In genomic region chr3R:12010202-12010824, dm6 we compare ENCODE assay signal across 1 fruit fly cellular context.
TF ChIP-seq lines count a peak whose summit lies in the region.

KLHL18 (minus strand) TSS chr3R:12010434.
GCC185 (plus strand) TSS chr3R:12010772.

TF ChIP-seq in whole organism, embryonic, 481 proteins besides CTCF, POLR2A, EP300 and RAD21 (continued from another document and continues in another):
- TF ChIP-seq ato (GFP tag; IDR thresholded peaks at IDR 0.05; lab: Robert Waterston, UW; ENCODE audit: partially characterized antibody) (0 out of 2 replicates have a peak, but pooled peaks have one; percentile 15), D (optimal IDR thresholded peaks at IDR 0.05; lab: Kevin White, UChicago) (no peak), D (GFP tag; optimal IDR thresholded peaks at IDR 0.05; lab: Kevin White, UChicago) (peak; percentile 33), H2.0 (GFP tag; IDR thresholded peaks at IDR 0.05; lab: Robert Waterston, UW) (peak; percentile 46; the same call in 1 of the 2 replicates), CG4730 (GFP tag; IDR thresholded peaks at IDR 0.05; lab: Robert Waterston, UW) (peak; percentile 56; the same call in 1 of the 2 replicates), rib (GFP tag; IDR thresholded peaks at IDR 0.05; lab: Robert Waterston, UW) (no peak), eyg (GFP tag; optimal IDR thresholded peaks at IDR 0.05; lab: Kevin White, UChicago) (no peak), zf30C (GFP tag; optimal IDR thresholded peaks at IDR 0.05; lab: Kevin White, UChicago) (no peak), lilli (GFP tag; optimal IDR thresholded peaks at IDR 0.05; lab: Kevin White, UChicago) (peak; percentile 84), CG8765 (GFP tag; IDR thresholded peaks at IDR 0.05; lab: Robert Waterston, UW) (peak; percentile 58; the same call in 1 of the 2 replicates), kni (GFP tag; optimal IDR thresholded peaks at IDR 0.05; lab: Kevin White, UChicago) (no peak), CG10321 (GFP tag; IDR thresholded peaks at IDR 0.05; lab: Robert Waterston, UW) (no peak), pum (GFP tag; optimal IDR thresholded peaks at IDR 0.05; lab: Kevin White, UChicago) (peak; percentile 70), crc (GFP tag; optimal IDR thresholded peaks at IDR 0.05; lab: Kevin White, UChicago) (no peak), CG2120 (GFP tag; optimal IDR thresholded peaks at IDR 0.05; lab: Kevin White, UChicago) (peak; percentile 87), dpn (GFP tag; optimal IDR thresholded peaks at IDR 0.05; lab: Kevin White, UChicago) (peak; percentile 67 to 83), ttk (GFP tag; IDR thresholded peaks at IDR 0.05; lab: Robert Waterston, UW) (no peak), hbn (GFP tag; IDR thresholded peaks at IDR 0.05; lab: Robert Waterston, UW; ENCODE audit: partially characterized antibody) (peak; percentile 49; the same call in 1 of the 2 replicates), CG1233 (GFP tag; optimal IDR thresholded peaks at IDR 0.05; lab: Kevin White, UChicago) (peak; percentile 54), Xrp1 (GFP tag; IDR thresholded peaks at IDR 0.05; lab: Robert Waterston, UW) (peak; percentile 74), CG4617 (GFP tag; optimal IDR thresholded peaks at IDR 0.05; lab: Kevin White, UChicago; ENCODE audit: borderline replicate concordance) (peak; percentile 80), CG10959 (GFP tag; IDR thresholded peaks at IDR 0.05; lab: Robert Waterston, UW) (peak; percentile 51; the same call in 1 of the 2 replicates), zfh1 (GFP tag; IDR thresholded peaks at IDR 0.05; lab: Robert Waterston, UW) (peak; percentile 56; the same call in 1 of the 3 replicates), cwo (GFP tag; optimal IDR thresholded peaks at IDR 0.05; lab: Kevin White, UChicago) (peak; percentile 33), tio (GFP tag; optimal IDR thresholded peaks at IDR 0.05; lab: Kevin White, UChicago) (no peak), Dbx (GFP tag; IDR thresholded peaks at IDR 0.05; lab: Robert Waterston, UW) (peak; percentile 88; the same call in 2 of the 3 replicates), al (GFP tag; IDR thresholded peaks at IDR 0.05; lab: Robert Waterston, UW) (peak; percentile 83), CG15696 (tag; optimal IDR thresholded peaks at IDR 0.05; lab: Kevin White, UChicago) (peak; percentile 84), CG14965 (GFP tag; optimal IDR thresholded peaks at IDR 0.05; lab: Kevin White, UChicago; ENCODE audit: borderline replicate concordance) (no peak), CG12104 (GFP tag; optimal IDR thresholded peaks at IDR 0.05; lab: Kevin White, UChicago) (peak; percentile 76), Abd-B (GFP tag; optimal IDR thresholded peaks at IDR 0.05; lab: Kevin White, UChicago) (peak; percentile 92), dmrt99B (tag; optimal IDR thresholded peaks at IDR 0.05; lab: Kevin White, UChicago) (no peak), CG9609 (GFP tag; optimal IDR thresholded peaks at IDR 0.05; lab: Kevin White, UChicago) (peak; percentile 24), btn (GFP tag; optimal IDR thresholded peaks at IDR 0.05; lab: Kevin White, UChicago) (no peak), E2f2 (GFP tag; IDR thresholded peaks at IDR 0.05; lab: Robert Waterston, UW) (no peak; the same call in 1 of the 2 replicates), chm (GFP tag; IDR thresholded peaks at IDR 0.05; lab: Robert Waterston, UW) (no peak), tap (tag; optimal IDR thresholded peaks at IDR 0.05; lab: Kevin White, UChicago) (no peak), CG15479 (GFP tag; optimal IDR thresholded peaks at IDR 0.05; lab: Kevin White, UChicago) (no peak), CG5245 (GFP tag; optimal IDR thresholded peaks at IDR 0.05; lab: Kevin White, UChicago) (peak; percentile 51), ase (GFP tag; IDR thresholded peaks at IDR 0.05; lab: Robert Waterston, UW) (0 out of 3 replicates have a peak, but pooled peaks have one; percentile 14), aop (GFP tag; IDR thresholded peaks at IDR 0.05; lab: Robert Waterston, UW) (no peak), CG32532 (GFP tag; IDR thresholded peaks at IDR 0.05; lab: Robert Waterston, UW) (peak; percentile 71), Dip3 (GFP tag; optimal IDR thresholded peaks at IDR 0.05; lab: Kevin White, UChicago) (peak; percentile 66), CG3065 (GFP tag; optimal IDR thresholded peaks at IDR 0.05; lab: Kevin White, UChicago) (peak; percentile 69), CG4707 (GFP tag; optimal IDR thresholded peaks at IDR 0.05; lab: Kevin White, UChicago) (no peak), NK7.1 (GFP tag; optimal IDR thresholded peaks at IDR 0.05; lab: Kevin White, UChicago) (no peak), CG14710 (tag; optimal IDR thresholded peaks at IDR 0.05; lab: Kevin White, UChicago) (peak; percentile 92), CG11696 (GFP tag; IDR thresholded peaks at IDR 0.05; lab: Robert Waterston, UW) (no peak), CG8478 (optimal IDR thresholded peaks at IDR 0.05; lab: Kevin White, UChicago) (no peak), Max (GFP tag; optimal IDR thresholded peaks at IDR 0.05; lab: Kevin White, UChicago) (peak; percentile 78), crol (GFP tag; IDR thresholded peaks at IDR 0.05; lab: Robert Waterston, UW) (no peak), HLHmδ (GFP tag; optimal IDR thresholded peaks at IDR 0.05; lab: Kevin White, UChicago) (no peak), nau (GFP tag; optimal IDR thresholded peaks at IDR 0.05; lab: Kevin White, UChicago) (no peak), CG8290 (GFP tag; optimal IDR thresholded peaks at IDR 0.05; lab: Kevin White, UChicago) (peak; percentile 67), CG8290 (tag; optimal IDR thresholded peaks at IDR 0.05; lab: Kevin White, UChicago) (no peak), CG10462 (GFP tag; optimal IDR thresholded peaks at IDR 0.05; lab: Kevin White, UChicago) (peak; percentile 49), CG4360 (GFP tag; IDR thresholded peaks at IDR 0.05; lab: Robert Waterston, UW) (no peak), CG13894 (tag; optimal IDR thresholded peaks at IDR 0.05; lab: Kevin White, UChicago) (no peak), BtbVII (GFP tag; optimal IDR thresholded peaks at IDR 0.05; lab: Kevin White, UChicago) (peak; percentile 16), Elba2 (GFP tag; optimal IDR thresholded peaks at IDR 0.05; lab: Kevin White, UChicago) (peak; percentile 95), insv (GFP tag; optimal IDR thresholded peaks at IDR 0.05; lab: Kevin White, UChicago) (peak in 1 of 2 experiments; percentile 85), Mrtf (GFP tag; IDR thresholded peaks at IDR 0.05; lab: Robert Waterston, UW) (0 out of 3 replicates have a peak, but pooled peaks have one; percentile 27), dimm (GFP tag; IDR thresholded peaks at IDR 0.05; lab: Robert Waterston, UW) (no peak), CG17385 (GFP tag; optimal IDR thresholded peaks at IDR 0.05; lab: Kevin White, UChicago) (no peak), B-H1 (GFP tag; IDR thresholded peaks at IDR 0.05; lab: Robert Waterston, UW) (no peak), CG8944 (GFP tag; optimal IDR thresholded peaks at IDR 0.05; lab: Kevin White, UChicago) (peak; percentile 60), YL-1 (GFP tag; optimal IDR thresholded peaks at IDR 0.05; lab: Kevin White, UChicago) (peak; percentile 62), emc (GFP tag; optimal IDR thresholded peaks at IDR 0.05; lab: Kevin White, UChicago) (no peak), trem (tag; optimal IDR thresholded peaks at IDR 0.05; lab: Kevin White, UChicago) (peak; percentile 83), CG31441 (GFP tag; IDR thresholded peaks at IDR 0.05; lab: Robert Waterston, UW) (no peak; the same call in 1 of the 2 replicates), gcm2 (GFP tag; optimal IDR thresholded peaks at IDR 0.05; lab: Kevin White, UChicago) (no peak), otp (GFP tag; IDR thresholded peaks at IDR 0.05; lab: Robert Waterston, UW) (no peak), da (GFP tag; optimal IDR thresholded peaks at IDR 0.05; lab: Kevin White, UChicago) (no peak), CG1647 (GFP tag; optimal IDR thresholded peaks at IDR 0.05; lab: Kevin White, UChicago) (peak; percentile 66), CG32767 (GFP tag; IDR thresholded peaks at IDR 0.05; lab: Robert Waterston, UW) (no peak), Ada2b (GFP tag; IDR thresholded peaks at IDR 0.05; lab: Robert Waterston, UW) (peak; percentile 73), gro (GFP tag; optimal IDR thresholded peaks at IDR 0.05; lab: Kevin White, UChicago) (peak; percentile 64), CG1024 (GFP tag; IDR thresholded peaks at IDR 0.05; lab: Robert Waterston, UW) (no peak; the same call in 1 of the 2 replicates), ranshi (GFP tag; IDR thresholded peaks at IDR 0.05; lab: Robert Waterston, UW) (peak; percentile 76; the same call in 1 of the 2 replicates), Drgx (GFP tag; IDR thresholded peaks at IDR 0.05; lab: Robert Waterston, UW) (peak; percentile 30; the same call in 1 of the 2 replicates), CG7357 (GFP tag; IDR thresholded peaks at IDR 0.05; lab: Robert Waterston, UW) (0 out of 3 replicates have a peak, but pooled peaks have one; percentile 17), CG15514 (GFP tag; optimal IDR thresholded peaks at IDR 0.05; lab: Kevin White, UChicago) (peak; percentile 80), Ets65A (GFP tag; lab: Kevin White, UChicago) (peak; percentile 95), NC2α (GFP tag; optimal IDR thresholded peaks at IDR 0.05; lab: Kevin White, UChicago) (no peak), ab (GFP tag; optimal IDR thresholded peaks at IDR 0.05; lab: Kevin White, UChicago) (no peak), sd (tag; optimal IDR thresholded peaks at IDR 0.05; lab: Kevin White, UChicago) (no peak), tup (GFP tag; optimal IDR thresholded peaks at IDR 0.05; lab: Kevin White, UChicago) (no peak), hb (GFP tag; IDR thresholded peaks at IDR 0.05; lab: Robert Waterston, UW; ENCODE audit: partially characterized antibody) (peak; percentile 78), grau (tag; optimal IDR thresholded peaks at IDR 0.05; lab: Kevin White, UChicago) (peak; percentile 83), pfk (GFP tag; optimal IDR thresholded peaks at IDR 0.05; lab: Kevin White, UChicago) (no peak), Jarid2 (GFP tag; optimal IDR thresholded peaks at IDR 0.05; lab: Kevin White, UChicago) (peak; percentile 34), CG10543 (GFP tag; optimal IDR thresholded peaks at IDR 0.05; lab: Kevin White, UChicago) (peak; percentile 75), ap (GFP tag; IDR thresholded peaks at IDR 0.05; lab: Robert Waterston, UW) (0 out of 2 replicates have a peak, but pooled peaks have one; percentile 10), Atf3 (GFP tag; optimal IDR thresholded peaks at IDR 0.05; lab: Kevin White, UChicago) (peak; percentile 36), CG1792 (GFP tag; optimal IDR thresholded peaks at IDR 0.05; lab: Kevin White, UChicago) (peak; percentile 54), CG3847 (GFP tag; IDR thresholded peaks at IDR 0.05; lab: Robert Waterston, UW) (peak; percentile 90), Hr78 (GFP tag; optimal IDR thresholded peaks at IDR 0.05; lab: Kevin White, UChicago) (no peak), Dfd (GFP tag; optimal IDR thresholded peaks at IDR 0.05; lab: Kevin White, UChicago) (no peak), CG12769 (tag; optimal IDR thresholded peaks at IDR 0.05; lab: Kevin White, UChicago) (no peak), CG17328 (GFP tag; IDR thresholded peaks at IDR 0.05; lab: Robert Waterston, UW) (no peak), prd (optimal IDR thresholded peaks at IDR 0.05; lab: Kevin White, UChicago) (no peak), prd (GFP tag; IDR thresholded peaks at IDR 0.05; lab: Robert Waterston, UW) (peak; percentile 89), klu (GFP tag; IDR thresholded peaks at IDR 0.05; lab: Robert Waterston, UW) (peak; percentile 76; the same call in 1 of the 2 replicates), CG34422 (GFP tag; IDR thresholded peaks at IDR 0.05; lab: Robert Waterston, UW) (peak; percentile 81; the same call in 2 of the 3 replicates), ash1 (GFP tag; optimal IDR thresholded peaks at IDR 0.05; lab: Kevin White, UChicago) (no peak), sim (GFP tag; IDR thresholded peaks at IDR 0.05; lab: Robert Waterston, UW) (no peak), ATbp (GFP tag; optimal IDR thresholded peaks at IDR 0.05; lab: Kevin White, UChicago) (no peak), Camta (GFP tag; optimal IDR thresholded peaks at IDR 0.05; lab: Kevin White, UChicago) (peak; percentile 61), CG9932 (GFP tag; IDR thresholded peaks at IDR 0.05; lab: Robert Waterston, UW) (peak; percentile 88), CG11456 (GFP tag; IDR thresholded peaks at IDR 0.05; lab: Robert Waterston, UW) (0 out of 3 replicates have a peak, but pooled peaks have one; percentile 66), caup (GFP tag; optimal IDR thresholded peaks at IDR 0.05; lab: Kevin White, UChicago; ENCODE audit: severe bottlenecking) (no peak), lmd (GFP tag; IDR thresholded peaks at IDR 0.05; lab: Robert Waterston, UW) (peak; percentile 86), Aef1 (GFP tag; IDR thresholded peaks at IDR 0.05; lab: Robert Waterston, UW) (peak; percentile 82), CG9437 (GFP tag; optimal IDR thresholded peaks at IDR 0.05; lab: Kevin White, UChicago) (peak; percentile 23), ewg (GFP tag; optimal IDR thresholded peaks at IDR 0.05; lab: Kevin White, UChicago) (peak; percentile 45), sc (optimal IDR thresholded peaks at IDR 0.05; lab: Kevin White, UChicago) (no peak), sc (GFP tag; optimal IDR thresholded peaks at IDR 0.05; lab: Kevin White, UChicago) (peak; percentile 57), CG10565 (GFP tag; optimal IDR thresholded peaks at IDR 0.05; lab: Kevin White, UChicago) (no peak), CG13775 (GFP tag; optimal IDR thresholded peaks at IDR 0.05; lab: Kevin White, UChicago) (peak; percentile 81), bbx (GFP tag; IDR thresholded peaks at IDR 0.05; lab: Robert Waterston, UW; ENCODE audit: partially characterized antibody) (peak; percentile 62), chif (GFP tag; optimal IDR thresholded peaks at IDR 0.05; lab: Kevin White, UChicago) (peak; percentile 53 to 59), maf-S (GFP tag; optimal IDR thresholded peaks at IDR 0.05; lab: Kevin White, UChicago) (peak; percentile 62), sens-2 (GFP tag; IDR thresholded peaks at IDR 0.05; lab: Robert Waterston, UW) (no peak), ci (GFP tag; IDR thresholded peaks at IDR 0.05; lab: Robert Waterston, UW) (no peak), Adf1 (GFP tag; IDR thresholded peaks at IDR 0.05; lab: Robert Waterston, UW) (peak; percentile 35; the same call in 1 of the 2 replicates), lola (GFP tag; optimal IDR thresholded peaks at IDR 0.05; lab: Kevin White, UChicago) (peak in 1 of 3 experiments; percentile 81), Optix (GFP tag; IDR thresholded peaks at IDR 0.05; lab: Robert Waterston, UW) (no peak), CG13424 (tag; optimal IDR thresholded peaks at IDR 0.05; lab: Kevin White, UChicago) (peak; percentile 73), tx (GFP tag; optimal IDR thresholded peaks at IDR 0.05; lab: Kevin White, UChicago) (peak; percentile 39), CG13624 (GFP tag; optimal IDR thresholded peaks at IDR 0.05; lab: Kevin White, UChicago) (peak; percentile 64)
